Fruit fly (Drosophila melanogaster): ENCODE data around the gene Rcc1.
A peak's percentile ranks its signal among the peaks of the same experiment; 100 is the strongest.

Rcc1 gene

dm6 chr3L:5952132-5952531 lies 19.6 kb upstream of the Rcc1 start (continued):
- TF ChIP-seq CG14860 (GFP tag; IDR thresholded peaks at IDR 0.05; ENCODE audit: partially characterized antibody) = no peak
- TF ChIP-seq fu2 (GFP tag; optimal IDR thresholded peaks at IDR 0.05) = no peak
- TF ChIP-seq CG17328 (GFP tag; IDR thresholded peaks at IDR 0.05) = no peak
- no peak for TF ChIP-seq trh (GFP tag; optimal IDR thresholded peaks at IDR 0.05)
- TF ChIP-seq CG1233 (GFP tag; optimal IDR thresholded peaks at IDR 0.05) = no peak
- no peak for TF ChIP-seq luna (GFP tag; optimal IDR thresholded peaks at IDR 0.05)
- peak; percentile 57 for TF ChIP-seq CG31441 (GFP tag; IDR thresholded peaks at IDR 0.05)
- peak; percentile 21 for TF ChIP-seq grau (tag; optimal IDR thresholded peaks at IDR 0.05)
- TF ChIP-seq Xrp1 (GFP tag; IDR thresholded peaks at IDR 0.05) = peak; percentile 70
- TF ChIP-seq da (GFP tag; optimal IDR thresholded peaks at IDR 0.05) = no peak
- no peak for TF ChIP-seq crp (GFP tag; optimal IDR thresholded peaks at IDR 0.05)
- 0 out of 2 replicates have a peak, but pooled peaks have one; percentile 23 for TF ChIP-seq ssp (GFP tag; IDR thresholded peaks at IDR 0.05)
- TF ChIP-seq bsh (GFP tag; optimal IDR thresholded peaks at IDR 0.05) = peak in 1 of 2 experiments; percentile 67
- no peak for TF ChIP-seq Hsf (GFP tag; optimal IDR thresholded peaks at IDR 0.05)
- TF ChIP-seq dmrt11E (tag; optimal IDR thresholded peaks at IDR 0.05) = peak; percentile 58
- peak; percentile 58 for TF ChIP-seq CG1603 (tag; optimal IDR thresholded peaks at IDR 0.05)
- TF ChIP-seq CoRest (tag; optimal IDR thresholded peaks at IDR 0.05) = peak; percentile 13
- TF ChIP-seq Dll (GFP tag; IDR thresholded peaks at IDR 0.05; ENCODE audit: partially characterized antibody) = no peak
- no peak for TF ChIP-seq usp (GFP tag; optimal IDR thresholded peaks at IDR 0.05)
- no peak for TF ChIP-seq gfzf (GFP tag; optimal IDR thresholded peaks at IDR 0.05)
- TF ChIP-seq CG6272 (GFP tag; IDR thresholded peaks at IDR 0.05) = no peak
- TF ChIP-seq crc (GFP tag; optimal IDR thresholded peaks at IDR 0.05) = no peak
- TF ChIP-seq phol (tag; optimal IDR thresholded peaks at IDR 0.05) = peak; percentile 70
- TF ChIP-seq CG10267 (tag; optimal IDR thresholded peaks at IDR 0.05) = peak; percentile 31
- no peak for TF ChIP-seq Myb (GFP tag; optimal IDR thresholded peaks at IDR 0.05)
- TF ChIP-seq CG15011 (GFP tag; optimal IDR thresholded peaks at IDR 0.05) = no peak
- TF ChIP-seq Six4 (GFP tag; optimal IDR thresholded peaks at IDR 0.05) = peak; percentile 6
- no peak for TF ChIP-seq otp (GFP tag; IDR thresholded peaks at IDR 0.05)
- no peak for TF ChIP-seq fd3F (GFP tag; optimal IDR thresholded peaks at IDR 0.05)
- TF ChIP-seq Dek (tag; optimal IDR thresholded peaks at IDR 0.05) = no peak
- TF ChIP-seq CG17361 (GFP tag; IDR thresholded peaks at IDR 0.05) = 0 out of 3 replicates have a peak, but pooled peaks have one; percentile 27
- no peak for TF ChIP-seq CG11696 (GFP tag; IDR thresholded peaks at IDR 0.05)
- no peak for TF ChIP-seq gro (GFP tag; optimal IDR thresholded peaks at IDR 0.05)
- no peak for TF ChIP-seq slbo (GFP tag; IDR thresholded peaks at IDR 0.05)
- no peak for TF ChIP-seq Usf (GFP tag; optimal IDR thresholded peaks at IDR 0.05)
- peak; percentile 9 for TF ChIP-seq ems (GFP tag; optimal IDR thresholded peaks at IDR 0.05)
- no peak for TF ChIP-seq sug (tag; optimal IDR thresholded peaks at IDR 0.05)
- TF ChIP-seq CG10959 (GFP tag; IDR thresholded peaks at IDR 0.05) = no peak
- TF ChIP-seq zen (tag; optimal IDR thresholded peaks at IDR 0.05) = peak; percentile 70
- no peak for TF ChIP-seq CG10274 (GFP tag; optimal IDR thresholded peaks at IDR 0.05)
- peak; percentile 36; the same call in 2 of the 3 replicates for TF ChIP-seq croc (GFP tag; conservative IDR thresholded peaks at IDR 0.05)
- no peak for TF ChIP-seq CG16779 (GFP tag; IDR thresholded peaks at IDR 0.05)
- TF ChIP-seq dpn (GFP tag; optimal IDR thresholded peaks at IDR 0.05) = no peak
- TF ChIP-seq Eip74EF (GFP tag; optimal IDR thresholded peaks at IDR 0.05) = peak in 1 of 2 experiments; percentile 38
- no peak for TF ChIP-seq onecut (GFP tag; IDR thresholded peaks at IDR 0.05)
- TF ChIP-seq CG18262 (tag; optimal IDR thresholded peaks at IDR 0.05) = peak; percentile 72
- no peak for TF ChIP-seq disco-r (GFP tag; optimal IDR thresholded peaks at IDR 0.05)
- TF ChIP-seq Dref (GFP tag; IDR thresholded peaks at IDR 0.05) = no peak
- TF ChIP-seq p53 (GFP tag; optimal IDR thresholded peaks at IDR 0.05) = no peak
- TF ChIP-seq CG6791 (GFP tag; IDR thresholded peaks at IDR 0.05; ENCODE audit: partially characterized antibody) = no peak
- peak; percentile 61 for TF ChIP-seq CG15479 (GFP tag; optimal IDR thresholded peaks at IDR 0.05)

Measured in whole organism, embryonic.